Worm (Caenorhabditis elegans) whole organism, L2 larva: ENCODE results near the gene sucl-2.

Experiments used
- F13H6.1 ChIP-seq: sonication (generic microtip); optimal IDR thresholded peaks from 2 replicates; lab custom pipeline; 2016; ENCODE audit warnings: missing genetic modification characterization, missing compliant biosample characterization
- nhr-237 ChIP-seq: fragments of 150-350 bp; optimal IDR thresholded peaks from 2 replicates; lab custom pipeline; 2014; ENCODE audit warnings: missing biosample characterization, missing genetic modification characterization
- unc-62 ChIP-seq: fragments of 150-350 bp; optimal IDR thresholded peaks from 2 replicates; lab custom pipeline; 2014; ENCODE audit warnings: missing biosample characterization, missing genetic modification reagents, missing genetic modification characterization

- TF ChIP-seq nhr-237 = no peak
- TF ChIP-seq unc-62 = no peak
- no peak for TF ChIP-seq F13H6.1 (tag; lab: Kevin White, UChicago)
These were observed 18.1 kb upstream of the sucl-2 start, which contains the start of gene F23H11.7 for ce11 chrIII:919322-919721.
